Fruit fly (Drosophila melanogaster) Kc167 (cell line): ENCODE data around the gene CG4598.

Experiments
- Myc ChIP-seq: fragments of >200 bp; optimal IDR thresholded peaks from 2 replicates; lab custom pipeline; 2017; ENCODE audit warnings: missing external identifiers
- Sin3A ChIP-seq: fragments of >200 bp; optimal IDR thresholded peaks from 2 replicates; lab custom pipeline; 2018; ENCODE audit warnings: missing external identifiers
- h ChIP-seq: fragments of >200 bp; optimal IDR thresholded peaks from 3 replicates; lab custom pipeline; 2018; ENCODE audit warnings: missing external identifiers
- insv ChIP-seq: fragments of >200 bp; optimal IDR thresholded peaks from 3 replicates; lab custom pipeline; 2018; ENCODE audit warnings: missing external identifiers
- psq ChIP-seq: fragments of >200 bp; optimal IDR thresholded peaks from 2 replicates; lab custom pipeline; 2017; ENCODE audit warnings: missing external identifiers
- ttk ChIP-seq: sonication (Bioruptor generic); optimal IDR thresholded peaks from 2 replicates; lab custom pipeline; 2017; ENCODE audit warnings: missing external identifiers

Gene CG4598

DNA sequence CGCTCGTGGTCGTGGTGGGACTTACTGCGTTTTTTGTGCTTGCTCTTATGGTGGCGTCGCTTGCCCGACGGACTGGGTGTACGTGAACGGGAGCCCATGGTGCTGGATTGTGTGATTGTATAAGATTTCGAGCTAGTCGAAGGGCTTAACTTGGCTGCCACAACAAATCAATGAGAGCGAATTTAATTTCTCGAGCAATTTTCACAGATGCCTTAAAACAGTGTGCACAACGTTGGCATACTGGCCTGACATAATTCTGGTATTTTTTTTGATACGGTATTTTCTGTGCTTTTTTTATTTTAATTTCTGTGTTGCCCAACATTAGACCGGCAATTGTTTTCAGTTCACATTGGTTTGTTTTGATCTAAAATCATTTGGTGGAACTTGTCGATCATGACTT is 19.5 kb downstream of the CG4598 start, which contains the start of gene Arglu1:
TSS of gene Arglu1 (minus strand) at position 227 of the 400 bp plus-strand sequence.
- no peak for TF ChIP-seq psq
- no peak for TF ChIP-seq insv (lab: Kevin White, UChicago)
- no peak for TF ChIP-seq ttk (lab: Kevin White, UChicago)
- TF ChIP-seq h (lab: Kevin White, UChicago): no peak
- TF ChIP-seq Myc (lab: Kevin White, UChicago): no peak
- no peak for TF ChIP-seq Sin3A (lab: Kevin White, UChicago)

DNA sequence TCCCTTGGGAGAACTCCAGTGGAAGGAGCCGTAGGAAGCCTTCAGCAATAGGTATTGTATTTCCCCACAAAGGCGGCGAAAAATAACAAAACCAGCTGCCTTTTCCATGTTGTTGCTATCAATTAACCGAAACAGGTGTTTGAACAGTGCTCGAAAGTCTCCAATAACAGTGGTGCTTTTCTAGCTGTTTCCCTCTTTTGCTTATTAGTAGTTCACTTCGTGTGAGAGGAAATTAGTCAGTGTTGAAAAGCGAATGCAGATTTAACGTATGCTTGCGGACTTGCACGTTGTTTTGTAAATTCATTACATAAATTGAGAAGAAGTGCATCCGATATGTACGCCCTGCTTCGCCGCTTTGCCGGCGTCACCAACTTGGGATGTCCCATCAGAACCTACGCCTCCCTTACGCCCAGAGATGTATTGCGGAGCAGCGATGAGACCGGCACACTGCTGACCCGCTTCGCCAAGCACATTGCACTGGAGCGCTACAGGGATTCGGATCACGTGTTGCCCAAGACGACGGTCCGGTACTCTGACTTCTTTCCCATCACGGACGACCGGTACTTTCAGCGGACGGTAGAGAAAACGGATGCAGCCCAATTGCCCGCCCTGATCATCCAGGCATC is 20.3 kb downstream of the CG4598 start, which contains the start of the genes Datp and CG4619:
TSS of gene Datp (minus strand) at position 160 of the 626 bp plus-strand sequence.
TSS of gene CG4619 (plus strand) at position 233 of the 626 bp plus-strand sequence.
- TF ChIP-seq h (lab: Kevin White, UChicago) (no peak), psq (no peak), Myc (lab: Kevin White, UChicago) (no peak), Sin3A (lab: Kevin White, UChicago) (no peak), ttk (lab: Kevin White, UChicago) (no peak), insv (lab: Kevin White, UChicago) (no peak)

DNA sequence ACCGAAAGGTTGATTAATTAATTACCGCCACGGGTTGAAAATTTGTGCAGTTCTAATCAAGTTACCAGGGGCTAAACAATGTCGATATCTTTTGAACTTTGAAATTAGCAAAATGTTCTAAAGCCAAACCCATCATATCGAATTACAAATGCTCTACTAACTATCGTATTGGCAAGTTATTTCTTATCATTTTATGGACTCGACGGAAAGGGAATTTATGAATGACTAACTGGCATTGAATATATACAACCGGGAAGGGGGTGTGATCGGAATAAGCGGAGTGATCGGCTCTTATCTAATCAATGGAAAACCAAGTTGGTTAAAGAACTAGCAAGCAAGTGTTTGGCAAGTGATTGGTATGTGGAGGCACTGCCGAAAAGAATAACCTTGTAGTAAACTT is 25.1 kb downstream of the CG4598 start:
- TF ChIP-seq psq (no peak), insv (lab: Kevin White, UChicago) (no peak), Sin3A (lab: Kevin White, UChicago) (no peak), Myc (lab: Kevin White, UChicago) (no peak), ttk (lab: Kevin White, UChicago) (no peak), h (lab: Kevin White, UChicago) (no peak)

DNA sequence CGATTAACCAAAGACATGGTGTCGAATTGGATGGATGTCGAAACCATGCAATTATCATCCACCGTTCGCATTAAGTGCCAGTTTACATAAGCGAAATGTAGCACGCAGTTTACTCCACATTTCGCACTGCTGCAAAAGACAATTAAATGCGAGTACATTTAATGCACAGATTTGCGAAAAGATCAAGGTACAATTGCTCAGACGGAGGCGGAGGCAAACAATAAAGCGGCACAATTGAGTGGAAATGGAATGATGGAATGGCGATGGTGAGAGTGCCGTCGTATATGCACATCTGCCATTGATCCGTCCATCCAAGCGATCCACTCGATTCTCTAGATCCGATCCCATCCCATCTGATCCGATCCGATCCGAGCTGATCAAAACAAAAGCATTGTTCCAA is 26.7 kb downstream of the CG4598 start:
- TF ChIP-seq psq: no peak
- no peak for TF ChIP-seq Sin3A (lab: Kevin White, UChicago)
- TF ChIP-seq insv (lab: Kevin White, UChicago): no peak
- TF ChIP-seq Myc (lab: Kevin White, UChicago): no peak
- TF ChIP-seq h (lab: Kevin White, UChicago): no peak
- no peak for TF ChIP-seq ttk (lab: Kevin White, UChicago)

DNA sequence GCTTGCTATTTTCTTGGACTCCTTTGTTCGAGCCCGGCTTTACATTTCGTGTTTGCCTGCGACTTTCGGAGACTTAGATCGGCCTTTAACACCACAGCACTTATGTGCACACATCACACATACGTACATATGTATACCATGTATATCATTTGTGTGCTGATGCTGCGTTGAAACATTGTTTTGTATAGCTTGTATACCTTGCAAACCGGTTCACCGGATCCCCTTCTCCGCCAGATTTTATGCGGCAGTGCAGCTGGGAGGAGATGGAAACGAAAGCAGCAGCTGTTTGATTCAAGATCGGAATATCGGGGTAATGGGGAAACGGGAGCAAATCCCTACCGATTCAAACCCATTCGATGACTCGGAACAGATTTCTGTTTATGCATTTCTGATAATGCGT is 27.6 kb downstream of the CG4598 start:
- TF ChIP-seq h (lab: Kevin White, UChicago): no peak
- TF ChIP-seq psq: no peak
- no peak for TF ChIP-seq insv (lab: Kevin White, UChicago)
- TF ChIP-seq Sin3A (lab: Kevin White, UChicago): no peak
- no peak for TF ChIP-seq ttk (lab: Kevin White, UChicago)

DNA sequence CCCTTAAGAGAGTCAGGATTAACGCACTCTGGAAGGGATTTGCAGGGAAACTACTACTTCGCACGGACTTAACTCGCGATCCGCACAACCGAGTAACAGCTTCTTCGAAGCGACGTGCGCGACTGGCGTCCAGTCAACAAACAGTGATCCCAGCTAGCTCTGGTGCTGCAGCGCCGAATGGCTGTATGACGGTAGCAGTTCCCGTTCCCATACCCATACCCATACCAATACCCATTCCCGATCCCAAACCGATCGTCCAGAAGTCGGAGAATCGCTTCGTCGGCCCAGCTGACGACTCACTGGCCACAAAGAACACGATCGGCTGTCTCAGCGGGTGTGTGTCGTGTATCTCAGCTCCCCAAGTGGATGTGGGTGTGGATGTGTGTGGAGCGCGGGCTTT is 28.8 kb downstream of the CG4598 start, which contains the start of gene CG5853:
TSS of gene CG5853 (minus strand) at position 384 of the 400 bp plus-strand sequence.
- no peak for TF ChIP-seq ttk (lab: Kevin White, UChicago)
- TF ChIP-seq Sin3A (lab: Kevin White, UChicago): no peak
- TF ChIP-seq psq: no peak
- no peak for TF ChIP-seq Myc (lab: Kevin White, UChicago)
- TF ChIP-seq insv (lab: Kevin White, UChicago): no peak
- TF ChIP-seq h (lab: Kevin White, UChicago): no peak

DNA sequence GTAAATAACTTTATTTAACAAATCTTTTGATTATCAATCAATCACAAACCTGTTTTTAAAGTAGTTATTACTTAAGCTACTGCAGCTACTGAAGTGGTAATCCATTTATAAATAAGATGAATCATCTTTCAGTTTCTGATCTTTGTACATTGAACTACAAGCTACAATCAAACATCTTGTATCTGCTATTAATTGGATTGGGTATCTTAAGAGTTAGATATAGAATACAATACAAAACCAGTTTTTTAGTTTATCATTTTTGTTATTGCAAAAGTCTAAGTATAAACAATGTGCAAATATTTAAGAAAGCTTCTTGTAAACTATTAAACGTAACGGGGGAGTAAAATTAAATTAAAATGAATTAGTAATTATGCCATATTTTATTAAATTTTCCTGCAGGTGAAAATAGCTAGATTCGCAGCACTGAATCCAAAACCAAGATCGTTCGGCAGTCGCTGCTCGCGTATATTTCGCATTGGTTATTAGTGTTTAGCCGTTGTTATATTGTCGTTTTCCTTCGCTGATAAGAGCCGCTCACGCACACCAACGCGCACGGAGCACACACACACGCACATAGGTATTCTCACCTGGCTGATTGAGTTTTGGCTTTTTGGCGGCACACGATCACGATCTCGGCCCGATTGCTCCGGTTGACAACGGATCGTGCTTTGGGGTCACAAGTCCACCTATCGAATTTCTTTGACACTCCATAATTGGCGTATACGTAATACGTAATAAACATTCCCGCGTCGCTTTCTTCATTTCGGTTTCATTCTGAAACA is 29.5 kb downstream of the CG4598 start:
- TF ChIP-seq Myc (lab: Kevin White, UChicago) (no peak), ttk (lab: Kevin White, UChicago) (no peak), h (lab: Kevin White, UChicago) (no peak), Sin3A (lab: Kevin White, UChicago) (no peak), insv (lab: Kevin White, UChicago) (no peak)

DNA sequence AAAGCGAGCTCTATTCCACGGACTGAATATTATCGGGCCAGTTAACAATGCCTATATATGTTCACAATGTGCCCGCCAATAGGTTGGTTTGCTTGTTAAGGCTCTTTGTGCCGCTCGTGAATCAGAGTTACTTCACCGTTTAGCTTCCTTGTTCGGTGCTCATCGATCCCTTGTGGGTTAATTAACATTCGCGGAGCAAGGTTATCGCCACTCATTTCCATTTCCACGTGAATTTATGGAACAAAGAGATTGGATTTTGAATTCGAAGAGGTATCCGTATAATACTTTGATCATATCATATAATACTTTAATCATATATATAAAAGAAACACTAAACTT is 30.1 kb downstream of the CG4598 start:
- no peak for TF ChIP-seq insv (lab: Kevin White, UChicago)
- no peak for TF ChIP-seq h (lab: Kevin White, UChicago)
- TF ChIP-seq Sin3A (lab: Kevin White, UChicago): no peak
- no peak for TF ChIP-seq Myc (lab: Kevin White, UChicago)
- TF ChIP-seq ttk (lab: Kevin White, UChicago): no peak
- no peak for TF ChIP-seq psq

DNA sequence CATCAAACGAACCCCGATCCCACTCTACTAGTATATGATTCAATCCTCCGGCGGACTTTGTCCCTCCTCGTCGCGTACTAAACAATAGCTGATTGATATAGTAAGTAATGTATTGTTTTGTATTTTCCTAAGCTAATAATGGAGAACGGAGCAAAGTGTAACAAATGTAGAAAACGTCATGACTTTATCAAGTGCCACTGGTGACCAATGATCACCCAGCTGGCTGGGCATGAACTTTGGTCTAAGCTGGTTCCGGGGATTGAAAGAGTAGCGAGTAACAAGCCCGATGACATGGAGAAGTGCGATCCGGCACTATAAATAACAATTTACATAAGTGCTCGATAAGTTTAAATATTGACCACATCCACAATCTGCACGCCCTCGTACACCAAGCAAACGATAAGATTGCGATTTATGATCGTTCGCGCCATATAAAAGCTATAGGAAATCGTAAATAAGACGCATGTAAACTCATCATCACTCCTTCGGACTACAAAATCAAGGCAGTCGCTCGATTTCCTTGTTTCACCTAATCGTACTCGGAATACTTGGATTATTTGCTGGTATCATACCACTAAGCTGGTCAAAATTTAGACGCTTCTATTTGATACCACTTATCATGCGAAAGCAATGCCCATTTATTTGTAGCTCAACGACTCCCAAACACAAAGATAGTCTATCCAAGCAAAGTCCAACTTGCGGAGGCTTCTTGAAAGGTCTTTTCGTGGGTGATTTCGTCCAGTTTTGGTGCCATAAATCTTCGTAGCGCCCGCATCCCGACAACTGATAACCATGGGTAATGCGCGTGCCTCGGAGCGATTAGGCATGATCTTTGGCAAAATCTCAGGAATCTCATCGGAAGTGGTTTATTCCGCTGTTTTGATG is 31.0 kb downstream of the CG4598 start:
- TF ChIP-seq insv (lab: Kevin White, UChicago) (no peak), Sin3A (lab: Kevin White, UChicago) (no peak), psq (no peak), Myc (lab: Kevin White, UChicago) (no peak), h (lab: Kevin White, UChicago) (no peak), ttk (lab: Kevin White, UChicago) (no peak)

DNA sequence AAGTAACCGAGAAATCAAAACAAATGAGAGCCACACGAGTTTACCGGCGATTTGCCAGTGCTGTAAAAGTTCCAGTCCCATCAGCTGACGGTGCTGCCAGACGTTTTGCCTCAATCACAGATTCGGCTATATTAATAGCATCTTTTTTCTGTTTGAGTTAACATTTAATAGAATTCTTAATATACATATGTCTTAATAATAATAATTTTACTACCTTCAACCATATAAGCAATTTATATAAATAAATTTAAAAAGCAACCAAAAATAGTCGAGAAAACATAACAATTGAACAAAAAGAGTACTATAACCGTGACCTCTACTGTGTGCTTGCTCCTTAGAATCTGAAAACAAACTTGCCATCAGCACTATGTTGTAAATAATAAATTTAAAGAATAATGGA is 35.7 kb downstream of the CG4598 start, which contains the start of the genes CG13126 and CG4709:
TSS of gene CG13126 (minus strand) at position 63 of the 400 bp plus-strand sequence.
TSS of gene CG4709 (plus strand) at position 207 of the 400 bp plus-strand sequence.
- no peak for TF ChIP-seq ttk (lab: Kevin White, UChicago)
- no peak for TF ChIP-seq insv (lab: Kevin White, UChicago)
- TF ChIP-seq Myc (lab: Kevin White, UChicago): no peak
- TF ChIP-seq psq: no peak
- no peak for TF ChIP-seq Sin3A (lab: Kevin White, UChicago)
- no peak for TF ChIP-seq h (lab: Kevin White, UChicago)
